Worm (Caenorhabditis elegans): Measurements from ENCODE around the gene nmt-1.

DNA sequence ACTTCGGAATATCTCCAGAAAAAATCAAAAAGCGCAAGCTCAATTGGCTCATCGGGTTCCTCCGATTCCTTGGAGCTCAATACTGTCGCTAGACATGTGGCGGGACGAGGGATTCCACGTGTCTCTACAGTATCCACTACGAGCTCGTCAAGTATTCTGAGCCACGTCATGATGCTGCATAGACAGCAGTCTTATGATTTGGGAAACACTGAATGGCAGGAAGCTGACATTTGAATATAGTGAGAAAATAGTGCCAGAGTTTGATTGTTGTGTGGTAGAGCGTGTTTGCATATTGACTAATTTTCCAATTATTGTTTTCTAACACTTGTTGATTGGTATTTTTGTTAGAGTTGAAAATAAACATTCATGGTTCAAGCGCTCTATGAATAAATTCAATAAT, 47.2 kb upstream of the nmt-1 start:
- TF ChIP-seq ceh-82 (tag; optimal IDR thresholded peaks at IDR 0.05) (no peak), aly-2 (tag; optimal IDR thresholded peaks at IDR 0.05) (no peak), elt-2 (tag; optimal IDR thresholded peaks at IDR 0.05) (no peak), unc-86 (tag; optimal IDR thresholded peaks at IDR 0.05) (no peak), lin-13 (GFP tag; optimal IDR thresholded peaks at IDR 0.05) (no peak), nhr-28 (tag; optimal IDR thresholded peaks at IDR 0.05) (no peak), isw-1 (GFP tag; IDR thresholded peaks at IDR 0.05) (no peak), skn-1 (tag; optimal IDR thresholded peaks at IDR 0.05) (no peak), nhr-84 (tag; optimal IDR thresholded peaks at IDR 0.05) (no peak), aha-1 (tag; optimal IDR thresholded peaks at IDR 0.05) (no peak)

Data from whole organism, L1 larva.